Worm (Caenorhabditis elegans): ENCODE measurements around the gene pho-10.
A peak's percentile ranks its signal among the peaks of the same experiment; 100 is the strongest.

The pho-10 gene

ce11 chrII:9921622-9922269, 1.4 kb upstream of the pho-10 start, which contains the start of gene C05C10.2:
Gene C05C10.2 (plus strand): TSS chrII:9922219.
- TF ChIP-seq C34F6.9 (tag; optimal IDR thresholded peaks at IDR 0.05) (peak; percentile 46), nhr-129 (tag; optimal IDR thresholded peaks at IDR 0.05) (peak; percentile 4), elt-1 (tag; optimal IDR thresholded peaks at IDR 0.05) (no peak)

ce11 chrII:9917904-9918303, 2.5 kb downstream of the pho-10 start, which contains the start of gene C05C10.8:
Gene C05C10.8 (minus strand): TSS chrII:9918004.
- TF ChIP-seq F13H6.1 (tag; optimal IDR thresholded peaks at IDR 0.05) (no peak), ztf-4 (tag; optimal IDR thresholded peaks at IDR 0.05) (no peak), C34F6.9 (tag; optimal IDR thresholded peaks at IDR 0.05) (no peak), sma-9 (GFP tag; optimal IDR thresholded peaks at IDR 0.05) (no peak), sma-9 (tag; optimal IDR thresholded peaks at IDR 0.05) (no peak), lin-13 (GFP tag; optimal IDR thresholded peaks at IDR 0.05) (no peak), peb-1 (tag; optimal IDR thresholded peaks at IDR 0.05) (no peak), ztf-11 (tag; optimal IDR thresholded peaks at IDR 0.05) (no peak), nhr-6 (tag; optimal IDR thresholded peaks at IDR 0.05) (no peak), ceh-16 (tag; optimal IDR thresholded peaks at IDR 0.05) (no peak), mdl-1 (tag; optimal IDR thresholded peaks at IDR 0.05) (no peak), snpc-4 (tag; optimal IDR thresholded peaks at IDR 0.05) (no peak), unc-39 (tag; optimal IDR thresholded peaks at IDR 0.05) (no peak), nhr-12 (tag; optimal IDR thresholded peaks at IDR 0.05) (no peak), nhr-129 (tag; optimal IDR thresholded peaks at IDR 0.05) (no peak), Y55F3AM.14 (GFP tag; optimal IDR thresholded peaks at IDR 0.05) (no peak), nhr-21 (tag; optimal IDR thresholded peaks at IDR 0.05) (no peak)

ce11 chrII:9916177-9916576, 4.2 kb downstream of the pho-10 start, which contains the start of gene F26C11.4:
Gene F26C11.4 (minus strand): TSS chrII:9916277.
- TF ChIP-seq R02D3.7 (tag; optimal IDR thresholded peaks at IDR 0.05): no peak
- TF ChIP-seq nhr-129 (tag; optimal IDR thresholded peaks at IDR 0.05): no peak
- no peak for TF ChIP-seq snpc-4 (tag; optimal IDR thresholded peaks at IDR 0.05)
- TF ChIP-seq lsy-2 (tag; optimal IDR thresholded peaks at IDR 0.05): no peak
- TF ChIP-seq C34F6.9 (tag; optimal IDR thresholded peaks at IDR 0.05): no peak
- TF ChIP-seq zag-1 (tag; optimal IDR thresholded peaks at IDR 0.05): no peak
- no peak for TF ChIP-seq ztf-1 (GFP tag; conservative IDR thresholded peaks at IDR 0.05)
- no peak for TF ChIP-seq skn-1 (tag; optimal IDR thresholded peaks at IDR 0.05)
- TF ChIP-seq blmp-1 (tag; optimal IDR thresholded peaks at IDR 0.05; ENCODE audit: insufficient read depth): no peak

DNA sequence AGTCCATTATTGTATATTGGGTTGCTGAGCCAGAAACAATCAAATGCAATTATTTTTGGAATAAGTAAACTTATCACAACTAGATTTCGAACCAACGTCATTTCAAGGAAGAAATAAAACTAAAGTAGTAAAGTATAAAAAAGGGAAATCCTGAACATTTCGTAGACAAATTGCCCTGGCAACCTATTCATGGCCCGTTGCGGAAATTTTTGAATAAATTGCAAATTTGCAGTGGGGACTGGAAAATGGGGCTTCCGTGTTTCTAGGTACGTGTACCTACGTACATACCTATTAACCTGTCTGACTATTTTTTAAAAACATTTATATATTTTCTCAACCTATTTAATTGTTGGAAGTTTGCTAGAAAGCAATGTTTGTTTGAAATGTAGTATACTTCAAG, 5.4 kb downstream of the pho-10 start, which contains the start of gene F26C11.3:
Gene F26C11.3, minus strand, starts transcription at position 101 of the 400 bp plus-strand sequence.
- TF ChIP-seq nhr-21 (tag; optimal IDR thresholded peaks at IDR 0.05) (no peak), nhr-25 (tag; optimal IDR thresholded peaks at IDR 0.05) (no peak), sma-3 (GFP tag; optimal IDR thresholded peaks at IDR 0.05) (no peak), nhr-237 (tag; optimal IDR thresholded peaks at IDR 0.05) (no peak), lin-13 (GFP tag; optimal IDR thresholded peaks at IDR 0.05) (no peak), C34F6.9 (tag; optimal IDR thresholded peaks at IDR 0.05) (no peak), snpc-4 (tag; optimal IDR thresholded peaks at IDR 0.05) (no peak), ZK546.5 (tag; optimal IDR thresholded peaks at IDR 0.05) (no peak), mbf-1 (tag; optimal IDR thresholded peaks at IDR 0.05) (no peak), sma-9 (GFP tag; optimal IDR thresholded peaks at IDR 0.05) (no peak), sma-9 (tag; optimal IDR thresholded peaks at IDR 0.05) (no peak), nhr-12 (tag; optimal IDR thresholded peaks at IDR 0.05) (no peak), F13H6.1 (tag; optimal IDR thresholded peaks at IDR 0.05) (no peak)

DNA sequence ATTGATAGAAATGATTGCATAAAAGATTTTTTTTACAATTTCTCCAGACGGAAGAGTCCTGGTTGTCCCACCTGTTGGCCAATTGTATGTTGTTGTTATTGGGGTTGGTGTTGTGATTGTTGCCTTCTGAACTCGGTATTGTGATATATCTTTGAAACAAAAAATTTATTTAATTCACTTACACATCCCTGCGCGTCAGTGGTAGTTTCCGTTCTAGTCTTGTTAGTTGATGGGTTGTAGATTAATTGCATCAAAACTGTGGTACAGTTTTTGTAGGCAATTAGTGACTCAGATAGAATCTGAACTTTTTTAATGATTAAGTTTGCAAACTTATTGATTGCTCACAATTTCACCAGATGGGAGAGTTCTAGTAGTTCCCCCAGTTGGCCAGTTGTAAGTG, 15.9 kb downstream of the pho-10 start:
- TF ChIP-seq nhr-21 (tag; optimal IDR thresholded peaks at IDR 0.05) (no peak), dmd-4 (tag; optimal IDR thresholded peaks at IDR 0.05) (no peak), nhr-6 (tag; optimal IDR thresholded peaks at IDR 0.05) (no peak), mbf-1 (tag; optimal IDR thresholded peaks at IDR 0.05) (no peak), zag-1 (tag; optimal IDR thresholded peaks at IDR 0.05) (no peak), ceh-82 (tag; optimal IDR thresholded peaks at IDR 0.05) (no peak), crh-2 (tag; optimal IDR thresholded peaks at IDR 0.05) (no peak), snpc-4 (tag; optimal IDR thresholded peaks at IDR 0.05) (no peak), ceh-16 (tag; optimal IDR thresholded peaks at IDR 0.05) (no peak), blmp-1 (tag; optimal IDR thresholded peaks at IDR 0.05; ENCODE audit: insufficient read depth) (no peak), alr-1 (tag; optimal IDR thresholded peaks at IDR 0.05) (no peak), ZK546.5 (tag; optimal IDR thresholded peaks at IDR 0.05) (no peak), skn-1 (tag; optimal IDR thresholded peaks at IDR 0.05) (no peak), nhr-11 (tag; optimal IDR thresholded peaks at IDR 0.05) (no peak)

Measured in whole organism, L2 larva.